Worm (Caenorhabditis elegans): ENCODE measurements around the gene nlp-3.

The nlp-3 gene

ce11 chrX:13210478-13210877 lies 32.2 kb upstream of the nlp-3 start (continued):
- TF ChIP-seq chd-7 (tag; optimal IDR thresholded peaks at IDR 0.05) (peak; percentile 1), Y56A3A.18 (GFP tag; IDR thresholded peaks at IDR 0.05) (no peak), Y53F4B.3 (GFP tag; IDR thresholded peaks at IDR 0.05) (no peak)

ce11 chrX:13209026-13209425 lies 30.8 kb upstream of the nlp-3 start:
- TF ChIP-seq nhr-80 (tag; optimal IDR thresholded peaks at IDR 0.05) (no peak), pbrm-1 (GFP tag; IDR thresholded peaks at IDR 0.05) (no peak), nhr-90 (tag; optimal IDR thresholded peaks at IDR 0.05) (no peak), zfh-2 (GFP tag; conservative IDR thresholded peaks at IDR 0.05) (no peak), him-1 (tag; optimal IDR thresholded peaks at IDR 0.05) (no peak), athp-1 (tag; optimal IDR thresholded peaks at IDR 0.05) (no peak)

ce11 chrX:13206911-13207310 lies 28.7 kb upstream of the nlp-3 start:
- TF ChIP-seq hlh-12 (tag; optimal IDR thresholded peaks at IDR 0.05) = no peak
- no peak for TF ChIP-seq ceh-40 (GFP tag; IDR thresholded peaks at IDR 0.05)
- TF ChIP-seq somi-1 (GFP tag; optimal IDR thresholded peaks at IDR 0.05) = no peak
- no peak for TF ChIP-seq hrde-1 (tag; optimal IDR thresholded peaks at IDR 0.05; ENCODE audit: borderline replicate concordance)
- no peak for TF ChIP-seq lsl-1 (GFP tag; optimal IDR thresholded peaks at IDR 0.05)
- no peak for TF ChIP-seq madf-10 (tag; optimal IDR thresholded peaks at IDR 0.05)

ce11 chrX:13206011-13206410 lies 27.8 kb upstream of the nlp-3 start:
- TF ChIP-seq zim-3 (tag; optimal IDR thresholded peaks at IDR 0.05) = no peak
- no peak for TF ChIP-seq ztf-26 (tag; optimal IDR thresholded peaks at IDR 0.05)
- no peak for TF ChIP-seq sptf-2 (GFP tag; optimal IDR thresholded peaks at IDR 0.05)
- no peak for TF ChIP-seq chd-7 (tag; optimal IDR thresholded peaks at IDR 0.05)
- TF ChIP-seq athp-1 (tag; optimal IDR thresholded peaks at IDR 0.05) = no peak
- TF ChIP-seq lin-54 (GFP tag; optimal IDR thresholded peaks at IDR 0.05) = no peak
- TF ChIP-seq dpff-1 (tag; optimal IDR thresholded peaks at IDR 0.05) = no peak
- no peak for TF ChIP-seq hmg-20 (GFP tag; IDR thresholded peaks at IDR 0.05)
- TF ChIP-seq ets-4 (GFP tag; optimal IDR thresholded peaks at IDR 0.05) = no peak
- TF ChIP-seq bed-2 (GFP tag; IDR thresholded peaks at IDR 0.05) = no peak
- TF ChIP-seq snpc-4 (GFP tag; optimal IDR thresholded peaks at IDR 0.05) = no peak
- TF ChIP-seq snpc-4 (tag; optimal IDR thresholded peaks at IDR 0.05) = no peak
- TF ChIP-seq ceh-58 (GFP tag; IDR thresholded peaks at IDR 0.05) = no peak
- no peak for TF ChIP-seq ztf-6 (GFP tag; IDR thresholded peaks at IDR 0.05)

ce11 chrX:13202312-13202711 lies 24.1 kb upstream of the nlp-3 start:
- TF ChIP-seq zfh-2 (GFP tag; conservative IDR thresholded peaks at IDR 0.05) = peak; percentile 89
- peak; percentile 48; the same call in 1 of the 2 replicates for TF ChIP-seq egrh-3 (GFP tag; IDR thresholded peaks at IDR 0.05)
- no peak for TF ChIP-seq ztf-6 (GFP tag; IDR thresholded peaks at IDR 0.05)

ce11 chrX:13201401-13201800 lies 23.2 kb upstream of the nlp-3 start, which contains the start of gene unc-9:
unc-9 (plus strand) TSS chrX:13201770.
- TF ChIP-seq let-607 (tag; optimal IDR thresholded peaks at IDR 0.05) (no peak), lin-54 (GFP tag; optimal IDR thresholded peaks at IDR 0.05) (no peak), aptf-3 (GFP tag; IDR thresholded peaks at IDR 0.05) (no peak), hmg-1.2 (GFP tag; IDR thresholded peaks at IDR 0.05) (no peak), Y79H2A.3 (GFP tag; conservative IDR thresholded peaks at IDR 0.05) (no peak)

Data from whole organism, young adult.